Worm (Caenorhabditis elegans) whole organism, L4 larva: ENCODE results near the gene nhr-14.

Source experiments
- mdt-29 ChIP-seq: fragments of 200-800 bp; sonication (Bioruptor generic); IDR thresholded peaks from 2 replicates; pipeline ENCODE4 v1.3.6; 2022; ENCODE audit warnings: missing genetic modification reagents, missing genetic modification characterization, missing compliant biosample characterization
- pha-4 ChIP-seq, 2 experiments: fragments of 150-350 bp in 1 of 2; fragments of 200-800 bp in 1 of 2; sonication (Bioruptor generic) in 1 of 2; IDR thresholded peaks in 1 of 2; optimal IDR thresholded peaks in 1 of 2; 2 replicates each; pipeline versions ENCODE4 v1.3.6 to Lab custom; 2014 to 2022; ENCODE audit warnings: missing genetic modification characterization in 2 of 2, missing genetic modification reagents in 2 of 2, missing biosample characterization in 1 of 2, missing compliant biosample characterization in 1 of 2
- sdz-12 ChIP-seq: fragments of 200-800 bp; sonication (Bioruptor generic); optimal IDR thresholded peaks from 2 replicates; lab custom pipeline; 2018; ENCODE audit warnings: mild to moderate bottlenecking, missing genetic modification characterization, missing compliant biosample characterization
- snpc-1.2 ChIP-seq: fragments of 200-800 bp; sonication (Bioruptor generic); IDR thresholded peaks from 2 replicates; pipeline ENCODE4 v1.3.6; 2022; ENCODE audit warnings: missing genetic modification reagents, missing genetic modification characterization, missing compliant biosample characterization
- snpc-4 ChIP-seq: fragments of 150-350 bp; optimal IDR thresholded peaks from 2 replicates; lab custom pipeline; 2014; ENCODE audit warnings: missing biosample characterization, missing genetic modification characterization
- unc-130 ChIP-seq: sonication (generic microtip); optimal IDR thresholded peaks from 2 replicates; lab custom pipeline; 2016; ENCODE audit warnings: missing genetic modification reagents, missing genetic modification characterization, missing compliant biosample characterization
- zag-1 ChIP-seq: fragments of 150-350 bp; optimal IDR thresholded peaks from 2 replicates; lab custom pipeline; 2014; ENCODE audit warnings: missing biosample characterization, missing genetic modification characterization
- zip-2 ChIP-seq: fragments of 150-350 bp; optimal IDR thresholded peaks from 2 replicates; lab custom pipeline; 2014; ENCODE audit warnings: missing biosample characterization, missing genetic modification characterization

DNA sequence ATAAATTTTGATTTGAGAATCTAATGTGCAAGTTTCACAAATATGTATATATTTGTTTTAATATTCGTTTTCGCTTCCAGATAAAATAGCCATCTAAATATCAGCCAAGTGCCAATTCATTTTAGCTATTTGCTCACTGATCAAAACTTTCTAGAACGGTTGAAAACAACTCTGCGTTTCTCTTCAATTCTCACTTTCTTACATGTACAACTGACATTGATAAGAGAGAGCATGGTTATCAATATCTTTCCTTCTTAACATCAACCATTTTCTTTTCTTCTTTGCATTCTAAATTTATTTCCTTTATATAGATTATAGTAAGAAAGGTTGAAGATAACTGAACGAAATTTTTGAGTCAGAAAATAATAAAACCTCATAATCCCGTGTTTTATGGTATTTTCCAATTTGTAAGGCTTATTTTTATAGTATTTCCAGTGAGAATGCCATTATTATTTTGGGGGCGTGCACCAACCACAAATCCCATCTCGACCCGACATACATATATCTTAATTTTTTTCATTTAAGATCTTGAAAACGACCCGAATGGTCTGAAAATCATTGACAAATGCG is 47.6 kb downstream of the nhr-14 start, which contains the start of gene F08F1.3:
- TF ChIP-seq zip-2 (tag; lab: Kevin White, UChicago) = no peak
- TF ChIP-seq pha-4 (GFP tag; IDR thresholded peaks at IDR 0.05; lab: Robert Waterston, UW) = no peak
- TF ChIP-seq pha-4 (tag; optimal IDR thresholded peaks at IDR 0.05; lab: Kevin White, UChicago) = no peak
- no peak for TF ChIP-seq sdz-12
- no peak for TF ChIP-seq mdt-29
- no peak for TF ChIP-seq unc-130 (GFP tag; lab: Kevin White, UChicago)
- no peak for TF ChIP-seq snpc-4 (tag; lab: Kevin White, UChicago)
- TF ChIP-seq snpc-1.2 (GFP tag; lab: Robert Waterston, UW) = no peak
- no peak for TF ChIP-seq zag-1
